Fruit fly (Drosophila melanogaster) whole organism, embryonic: ENCODE data around the gene CG7069.

Experiments used
- Aef1 ChIP-seq: fragments of 200-800 bp; sonication (Bioruptor generic); IDR thresholded peaks from 3 replicates; pipeline ENCODE4 v1.3.6; 2022; ENCODE audit warnings: missing biosample characterization, missing genetic modification characterization
- Bdp1 ChIP-seq: fragments of 200-800 bp; sonication (Bioruptor generic); optimal IDR thresholded peaks from 3 replicates; lab custom pipeline; 2016; ENCODE audit warnings: missing biosample characterization, missing genetic modification characterization
- Blimp-1 ChIP-seq: fragments of 200-800 bp; sonication (Bioruptor generic); optimal IDR thresholded peaks from 3 replicates; lab custom pipeline; 2018; ENCODE audit warnings: missing biosample characterization, missing genetic modification characterization, mild to moderate bottlenecking, moderate library complexity, missing genetic modification reagents
- CG10543 ChIP-seq: fragments of 200-800 bp; sonication (Bioruptor generic); optimal IDR thresholded peaks from 3 replicates; lab custom pipeline; 2017; ENCODE audit warnings: missing biosample characterization, mild to moderate bottlenecking, missing genetic modification characterization, moderate library complexity
- CG10565 ChIP-seq: fragments of 200-800 bp; sonication (Bioruptor generic); optimal IDR thresholded peaks from 3 replicates; lab custom pipeline; 2016; ENCODE audit warnings: missing biosample characterization, mild to moderate bottlenecking, missing genetic modification characterization
- CG12744 ChIP-seq: fragments of 200-800 bp; sonication (Bioruptor generic); optimal IDR thresholded peaks from 2 replicates; lab custom pipeline; 2016; ENCODE audit warnings: missing biosample characterization, missing genetic modification characterization
- CG14667 ChIP-seq: fragments of 200-800 bp; sonication (Bioruptor generic); IDR thresholded peaks from 2 replicates; pipeline ENCODE4 v1.3.6; 2022; ENCODE audit warnings: missing biosample characterization, missing genetic modification characterization
- CG14710 ChIP-seq: fragments of 200-800 bp; sonication (Bioruptor generic); optimal IDR thresholded peaks from 3 replicates; lab custom pipeline; 2019; ENCODE audit warnings: missing biosample characterization, mild to moderate bottlenecking, missing genetic modification characterization, moderate library complexity
- CG16813 ChIP-seq: fragments of 200-800 bp; sonication (Bioruptor generic); IDR thresholded peaks from 3 replicates; pipeline ENCODE4 v1.3.6; 2022; ENCODE audit warnings: missing biosample characterization, missing genetic modification characterization; ENCODE audit not compliant: partially characterized antibody
- CG2120 ChIP-seq: fragments of 200-800 bp; sonication (Bioruptor generic); optimal IDR thresholded peaks from 3 replicates; lab custom pipeline; 2016; ENCODE audit warnings: missing biosample characterization, missing genetic modification characterization
- CG2889 ChIP-seq: fragments of 200-800 bp; sonication (Bioruptor generic); IDR thresholded peaks from 3 replicates; pipeline ENCODE4 v1.3.6; 2022; ENCODE audit warnings: missing biosample characterization, missing genetic modification characterization
- CG30403 ChIP-seq: fragments of 200-800 bp; sonication (Bioruptor generic); optimal IDR thresholded peaks from 3 replicates; lab custom pipeline; 2016; ENCODE audit warnings: missing biosample characterization, missing genetic modification characterization
- CG34224 ChIP-seq: fragments of 200-800 bp; sonication (Bioruptor generic); IDR thresholded peaks from 3 replicates; pipeline ENCODE4 v1.3.6; 2022; ENCODE audit warnings: missing biosample characterization, missing genetic modification characterization; ENCODE audit not compliant: partially characterized antibody
- CG42726 ChIP-seq: fragments of 200-800 bp; sonication (Bioruptor generic); IDR thresholded peaks from 2 replicates; pipeline ENCODE4 v1.3.6; 2022; ENCODE audit warnings: missing biosample characterization, missing genetic modification characterization; ENCODE audit not compliant: partially characterized antibody
- CG6854 ChIP-seq: fragments of 200-800 bp; sonication (Bioruptor generic); optimal IDR thresholded peaks from 3 replicates; lab custom pipeline; 2017; ENCODE audit warnings: missing biosample characterization, mild to moderate bottlenecking, missing genetic modification characterization
- CG8478 ChIP-seq: fragments of >200 bp; optimal IDR thresholded peaks from 2 replicates; lab custom pipeline; 2018
- CG9932 ChIP-seq: fragments of 200-800 bp; sonication (Bioruptor generic); IDR thresholded peaks from 2 replicates; pipeline ENCODE4 v1.3.6; 2022; ENCODE audit warnings: missing biosample characterization, missing genetic modification characterization
- GATAe ChIP-seq: fragments of 200-800 bp; sonication (Bioruptor generic); conservative IDR thresholded peaks from 2 replicates; pipeline ENCODE4 v1.3.6; 2022; ENCODE audit warnings: missing biosample characterization, missing genetic modification characterization
- H2.0 ChIP-seq: fragments of 200-800 bp; sonication (Bioruptor generic); IDR thresholded peaks from 2 replicates; pipeline ENCODE4 v1.3.6; 2022; ENCODE audit warnings: missing biosample characterization, missing genetic modification characterization
- HmgD ChIP-seq: fragments of 200-800 bp; sonication (Bioruptor generic); optimal IDR thresholded peaks from 3 replicates; lab custom pipeline; 2016; ENCODE audit warnings: missing biosample characterization, missing genetic modification characterization
- Kr ChIP-seq: fragments of 200-800 bp; sonication (Bioruptor generic); optimal IDR thresholded peaks from 2 replicates; lab custom pipeline; 2017; ENCODE audit warnings: missing biosample characterization, mild to moderate bottlenecking, missing genetic modification characterization
- NK7.1 ChIP-seq: fragments of 200-800 bp; sonication (Bioruptor generic); optimal IDR thresholded peaks from 3 replicates; lab custom pipeline; 2016; ENCODE audit warnings: missing biosample characterization, missing genetic modification characterization
- Oaz ChIP-seq: fragments of 200-800 bp; sonication (Bioruptor generic); IDR thresholded peaks from 2 replicates; pipeline ENCODE4 v1.3.6; 2022; ENCODE audit warnings: missing biosample characterization, missing genetic modification characterization
- Opbp ChIP-seq: fragments of 200-800 bp; sonication (Bioruptor generic); IDR thresholded peaks from 3 replicates; pipeline ENCODE4 v1.3.6; 2022; ENCODE audit warnings: missing biosample characterization, missing genetic modification characterization; ENCODE audit not compliant: partially characterized antibody
- Pdp1 ChIP-seq, 2 experiments: fragments of 200-800 bp; sonication (Bioruptor generic); optimal IDR thresholded peaks; 3 replicates each; lab custom pipeline; 2016; ENCODE audit warnings: missing biosample characterization in 2 of 2, missing genetic modification characterization in 2 of 2, mild to moderate bottlenecking in 1 of 2, moderate library complexity in 1 of 2
- Sox102F ChIP-seq: fragments of 200-800 bp; sonication (Bioruptor generic); optimal IDR thresholded peaks from 2 replicates; lab custom pipeline; 2018; ENCODE audit warnings: missing biosample characterization, mild to moderate bottlenecking, missing genetic modification characterization, moderate library complexity
- Spps ChIP-seq: fragments of 200-800 bp; sonication (Bioruptor generic); optimal IDR thresholded peaks from 2 replicates; lab custom pipeline; 2018; ENCODE audit warnings: missing biosample characterization, mild to moderate bottlenecking, missing genetic modification characterization
- ato ChIP-seq: fragments of 200-800 bp; sonication (Bioruptor generic); IDR thresholded peaks from 2 replicates; pipeline ENCODE4 v1.3.6; 2022; ENCODE audit warnings: missing biosample characterization, missing genetic modification characterization; ENCODE audit not compliant: partially characterized antibody
- cad ChIP-seq: fragments of >200 bp; optimal IDR thresholded peaks from 2 replicates; lab custom pipeline; 2017; ENCODE audit warnings: missing biosample characterization, missing genetic modification characterization
- chif ChIP-seq, 2 experiments: fragments of 200-800 bp; sonication (Bioruptor generic); optimal IDR thresholded peaks; 3 replicates each; lab custom pipeline; 2016; ENCODE audit warnings: missing biosample characterization in 2 of 2, missing genetic modification characterization in 2 of 2
- chinmo ChIP-seq: fragments of 200-800 bp; sonication (Bioruptor generic); IDR thresholded peaks from 4 replicates; pipeline ENCODE4 v1.3.6; 2022; ENCODE audit warnings: missing biosample characterization, missing genetic modification characterization; ENCODE audit not compliant: partially characterized antibody
- dysf ChIP-seq: fragments of 200-800 bp; sonication (Bioruptor generic); IDR thresholded peaks from 3 replicates; pipeline ENCODE4 v1.3.6; 2022; ENCODE audit warnings: missing biosample characterization, missing genetic modification characterization
- emc ChIP-seq: fragments of 200-800 bp; sonication (Bioruptor generic); optimal IDR thresholded peaks from 2 replicates; lab custom pipeline; 2016; ENCODE audit warnings: missing biosample characterization, missing genetic modification characterization
- en ChIP-seq: fragments of 200-800 bp; sonication (Bioruptor generic); optimal IDR thresholded peaks from 2 replicates; lab custom pipeline; 2016; ENCODE audit warnings: missing biosample characterization, missing genetic modification characterization
- ewg ChIP-seq: fragments of 200-800 bp; sonication (Bioruptor generic); optimal IDR thresholded peaks from 3 replicates; lab custom pipeline; 2017; ENCODE audit warnings: mild to moderate bottlenecking, missing biosample characterization, missing genetic modification reagents, missing genetic modification characterization
- exex ChIP-seq: fragments of 200-800 bp; sonication (Bioruptor generic); optimal IDR thresholded peaks from 4 replicates; lab custom pipeline; 2018; ENCODE audit warnings: missing biosample characterization, mild to moderate bottlenecking, missing genetic modification characterization, moderate library complexity
- eyg ChIP-seq: fragments of 200-800 bp; sonication (Bioruptor generic); optimal IDR thresholded peaks from 3 replicates; lab custom pipeline; 2016; ENCODE audit warnings: missing biosample characterization, missing genetic modification characterization
- fru ChIP-seq: fragments of >200 bp; optimal IDR thresholded peaks from 2 replicates; lab custom pipeline; 2017
- jumu ChIP-seq: fragments of 200-800 bp; sonication (Bioruptor generic); optimal IDR thresholded peaks from 3 replicates; lab custom pipeline; 2016; ENCODE audit warnings: missing biosample characterization, missing genetic modification characterization
- lab ChIP-seq: fragments of 200-800 bp; sonication (Bioruptor generic); optimal IDR thresholded peaks from 3 replicates; lab custom pipeline; 2017; ENCODE audit warnings: missing biosample characterization, missing genetic modification characterization, mild to moderate bottlenecking, moderate library complexity, missing genetic modification reagents
- otp ChIP-seq: fragments of 200-800 bp; sonication (Bioruptor generic); IDR thresholded peaks from 3 replicates; pipeline ENCODE4, ENCODE4 v1.3.6; 2022; ENCODE audit warnings: missing biosample characterization, missing genetic modification characterization
- sob ChIP-seq: fragments of 200-800 bp; sonication (Bioruptor generic); IDR thresholded peaks from 2 replicates; pipeline ENCODE4 v1.3.6; 2022; ENCODE audit warnings: missing biosample characterization, missing genetic modification characterization
- stc ChIP-seq: fragments of 200-800 bp; sonication (Bioruptor generic); IDR thresholded peaks from 2 replicates; pipeline ENCODE4 v1.3.6; 2022; ENCODE audit warnings: missing biosample characterization, missing genetic modification characterization
- trem ChIP-seq: fragments of 200-800 bp; optimal IDR thresholded peaks from 3 replicates; lab custom pipeline; 2019; ENCODE audit warnings: missing biosample characterization, mild to moderate bottlenecking, missing genetic modification characterization, moderate library complexity
- ttk ChIP-seq: fragments of 200-800 bp; sonication (Bioruptor generic); IDR thresholded peaks from 2 replicates; pipeline ENCODE4 v2.1.2; 2022; ENCODE audit warnings: missing biosample characterization, missing genetic modification characterization
- twi ChIP-seq: fragments of 200-800 bp; optimal IDR thresholded peaks from 2 replicates; lab custom pipeline; 2019; ENCODE audit warnings: missing biosample characterization, mild to moderate bottlenecking, missing genetic modification characterization, moderate library complexity
- wek ChIP-seq: fragments of 200-800 bp; sonication (Bioruptor generic); optimal IDR thresholded peaks from 3 replicates; lab custom pipeline; 2018; ENCODE audit warnings: missing biosample characterization, mild to moderate bottlenecking, missing genetic modification characterization, moderate library complexity
- z ChIP-seq: fragments of 200-800 bp; sonication (Bioruptor generic); IDR thresholded peaks from 3 replicates; pipeline ENCODE4 v1.3.6; 2022; ENCODE audit warnings: missing biosample characterization, missing genetic modification characterization
- zf30C ChIP-seq: fragments of 200-800 bp; sonication (Bioruptor generic); optimal IDR thresholded peaks from 3 replicates; lab custom pipeline; 2018; ENCODE audit warnings: missing biosample characterization, mild to moderate bottlenecking, missing genetic modification characterization

Gene CG7069

dm6 chr3R:22356464-22357410, 15.9 kb upstream of the CG7069 start, which contains the start of gene Sar1 (continued):
- TF ChIP-seq Aef1 (no peak), Blimp-1 (GFP tag; lab: Kevin White, UChicago) (peak; percentile 11), CG14667 (no peak), Opbp (peak; percentile 97), jumu (GFP tag; lab: Kevin White, UChicago) (peak; percentile 70), ewg (GFP tag; lab: Kevin White, UChicago) (peak; percentile 18), Bdp1 (no peak), z (GFP tag; lab: Robert Waterston, UW) (no peak; the same call in 2 of the 3 replicates), H2.0 (0 out of 2 replicates have a peak, but pooled peaks have one; percentile 9), CG10565 (GFP tag; lab: Kevin White, UChicago) (no peak), otp (GFP tag; lab: Robert Waterston, UW) (no peak), wek (GFP tag; lab: Kevin White, UChicago) (no peak), trem (tag; lab: Kevin White, UChicago) (peak; percentile 89), zf30C (GFP tag; lab: Kevin White, UChicago) (no peak), sob (peak; percentile 57; the same call in 1 of the 2 replicates), emc (GFP tag; lab: Kevin White, UChicago) (peak; percentile 15), exex (tag; lab: Kevin White, UChicago) (no peak), ato (peak; percentile 88), GATAe (GFP tag; lab: Robert Waterston, UW) (no peak), CG42726 (GFP tag; lab: Robert Waterston, UW) (peak; percentile 96), CG10543 (GFP tag; lab: Kevin White, UChicago) (peak; percentile 48), lab (GFP tag; lab: Kevin White, UChicago) (peak; percentile 11), NK7.1 (GFP tag; lab: Kevin White, UChicago) (no peak), twi (tag; lab: Kevin White, UChicago) (no peak), dysf (GFP tag; lab: Robert Waterston, UW) (no peak), chinmo (peak; percentile 94; the same call in 3 of the 4 replicates), stc (GFP tag; lab: Robert Waterston, UW) (no peak), CG2889 (GFP tag; lab: Robert Waterston, UW) (no peak), CG12744 (GFP tag; lab: Kevin White, UChicago) (no peak), CG9932 (GFP tag; lab: Robert Waterston, UW) (peak; percentile 67), CG8478 (lab: Kevin White, UChicago) (peak; percentile 29), cad (GFP tag; lab: Kevin White, UChicago) (no peak), CG6854 (peak; percentile 39), Sox102F (GFP tag; lab: Kevin White, UChicago) (no peak), CG2120 (GFP tag; lab: Kevin White, UChicago) (peak; percentile 50), Kr (no peak), ttk (GFP tag; lab: Robert Waterston, UW) (no peak), Oaz (GFP tag; lab: Robert Waterston, UW) (no peak), chif (GFP tag; optimal IDR thresholded peaks at IDR 0.05; lab: Kevin White, UChicago) (peak; percentile 0 to 46), CG34224 (GFP tag; lab: Robert Waterston, UW) (peak; percentile 88), fru (lab: Kevin White, UChicago) (no peak), CG16813 (GFP tag; lab: Robert Waterston, UW) (peak; percentile 93), CG14710 (tag; lab: Kevin White, UChicago) (peak; percentile 84), Spps (peak; percentile 47), en (no peak), HmgD (GFP tag; lab: Kevin White, UChicago) (peak; percentile 88), Pdp1 (GFP tag; optimal IDR thresholded peaks at IDR 0.05; lab: Kevin White, UChicago) (peak in 1 of 2 experiments; percentile 59), CG30403 (GFP tag; lab: Kevin White, UChicago) (peak; percentile 6), eyg (no peak)
